Worm (Caenorhabditis elegans): ENCODE results near the gene F22F7.2.

DNA sequence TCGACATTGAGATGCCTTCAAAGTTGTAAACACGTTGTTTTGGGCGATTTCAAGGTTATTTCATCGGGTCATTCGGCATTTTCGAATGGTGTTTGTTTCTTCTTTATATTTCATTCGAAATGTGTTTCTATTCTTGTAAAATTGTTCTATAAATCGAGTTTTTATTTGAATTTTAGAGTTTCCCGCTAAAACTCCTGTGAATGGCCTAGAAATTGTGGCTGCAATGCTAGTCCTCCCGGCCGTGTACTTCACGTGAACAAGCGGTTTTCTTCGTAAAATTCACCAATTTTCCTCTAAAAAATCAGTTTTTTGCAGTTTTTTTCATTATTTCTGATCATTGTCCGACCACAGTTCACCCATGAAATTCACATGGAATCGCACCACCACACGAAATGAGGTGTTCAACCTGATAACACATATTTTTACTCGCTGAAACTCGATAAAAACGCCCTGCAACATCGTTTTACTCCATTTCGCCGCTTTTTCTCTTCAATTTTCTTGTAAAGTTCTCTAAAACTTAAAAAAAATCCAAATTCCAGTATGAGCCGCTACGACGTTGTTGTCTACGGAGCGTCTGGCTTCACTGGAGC lies 4.5 kb downstream of the F22F7.2 start, which contains the start of gene ldp-1:
- TF ChIP-seq F23B12.7 (tag; optimal IDR thresholded peaks at IDR 0.05; ENCODE audit: insufficient read depth): no peak
- no peak for TF ChIP-seq Y53G8AR.9 (GFP tag; conservative IDR thresholded peaks at IDR 0.05)
- no peak for TF ChIP-seq let-526 (GFP tag; IDR thresholded peaks at IDR 0.05)
- TF ChIP-seq nhr-90 (tag; optimal IDR thresholded peaks at IDR 0.05): no peak
- TF ChIP-seq snpc-4 (GFP tag; optimal IDR thresholded peaks at IDR 0.05): no peak
- TF ChIP-seq snpc-4 (tag; optimal IDR thresholded peaks at IDR 0.05): peak in 3 of 4 experiments; percentile 16 to 28 (median 26)
- TF ChIP-seq lin-54 (GFP tag; optimal IDR thresholded peaks at IDR 0.05): peak; percentile 79
- TF ChIP-seq hrde-1 (tag; optimal IDR thresholded peaks at IDR 0.05; ENCODE audit: borderline replicate concordance): no peak
- TF ChIP-seq ama-1 (optimal IDR thresholded peaks at IDR 0.05): no peak
- no peak for TF ChIP-seq ama-1 (GFP tag; optimal IDR thresholded peaks at IDR 0.05)
- TF ChIP-seq egrh-3 (GFP tag; IDR thresholded peaks at IDR 0.05): no peak
- TF ChIP-seq ztf-6 (GFP tag; IDR thresholded peaks at IDR 0.05): no peak
- TF ChIP-seq nhr-179 (tag; optimal IDR thresholded peaks at IDR 0.05): no peak
- TF ChIP-seq F39B2.1 (GFP tag; IDR thresholded peaks at IDR 0.05): no peak

Measured in whole organism, young adult.